Fruit fly (Drosophila melanogaster) whole organism, wandering third instar larva: ENCODE data around the gene Baldspot.

Experiments
- Abd-B ChIP-seq: fragments of >200 bp; optimal IDR thresholded peaks from 2 replicates; lab custom pipeline; 2017; ENCODE audit warnings: missing biosample characterization, missing genetic modification characterization
- CG32264 ChIP-seq: fragments of 200-800 bp; sonication (Bioruptor generic); optimal IDR thresholded peaks from 2 replicates; lab custom pipeline; 2016; ENCODE audit warnings: missing biosample characterization, missing genetic modification characterization
- CG9705 ChIP-seq: fragments of 200-800 bp; sonication (Bioruptor generic); optimal IDR thresholded peaks from 2 replicates; lab custom pipeline; 2018; ENCODE audit warnings: missing biosample characterization, mild to moderate bottlenecking, missing genetic modification characterization
- CrebA ChIP-seq: fragments of 200-800 bp; sonication (Bioruptor generic); optimal IDR thresholded peaks from 2 replicates; lab custom pipeline; 2016; ENCODE audit warnings: missing biosample characterization, mild to moderate bottlenecking, missing genetic modification characterization, borderline replicate concordance
- Dfd ChIP-seq: fragments of >200 bp; optimal IDR thresholded peaks from 2 replicates; lab custom pipeline; 2017; ENCODE audit warnings: missing biosample characterization, missing genetic modification characterization
- Dif ChIP-seq: fragments of 200-275, 200-300 bp; sonication (Bioruptor generic); optimal IDR thresholded peaks from 2 replicates; lab custom pipeline; 2018; ENCODE audit warnings: missing biosample characterization, missing genetic modification characterization; ENCODE audit not compliant: partially characterized antibody
- GATAd ChIP-seq: sonication (Bioruptor generic); optimal IDR thresholded peaks from 2 replicates; lab custom pipeline; 2016; ENCODE audit warnings: missing biosample characterization, missing genetic modification characterization
- HLH106 ChIP-seq: fragments of 200-800 bp; optimal IDR thresholded peaks from 3 replicates; lab custom pipeline; 2019; ENCODE audit warnings: missing biosample characterization, mild to moderate bottlenecking, missing genetic modification characterization, moderate library complexity
- Hnf4 ChIP-seq: fragments of 200-800 bp; sonication (Bioruptor generic); optimal IDR thresholded peaks from 2 replicates; lab custom pipeline; 2016; ENCODE audit warnings: missing biosample characterization, mild to moderate bottlenecking, missing genetic modification characterization
- Hr78 ChIP-seq: fragments of >200 bp; optimal IDR thresholded peaks from 2 replicates; lab custom pipeline; 2017; ENCODE audit warnings: missing biosample characterization, missing genetic modification characterization
- Hr83 ChIP-seq: fragments of 200-300 bp; sonication (Bioruptor generic); optimal IDR thresholded peaks from 2 replicates; lab custom pipeline; 2016; ENCODE audit warnings: missing biosample characterization, mild to moderate bottlenecking, missing genetic modification characterization, moderate library complexity; ENCODE audit not compliant: poor library complexity, severe bottlenecking
- Jra ChIP-seq: sonication (Bioruptor generic); optimal IDR thresholded peaks from 2 replicates; lab custom pipeline; 2016; ENCODE audit warnings: missing biosample characterization, missing genetic modification characterization
- Mio ChIP-seq: sonication (Bioruptor generic); optimal IDR thresholded peaks from 2 replicates; lab custom pipeline; 2016; ENCODE audit warnings: missing biosample characterization, missing genetic modification characterization
- Myc ChIP-seq: fragments of >200 bp; optimal IDR thresholded peaks from 2 replicates; lab custom pipeline; 2017
- N ChIP-seq: fragments of >200 bp; optimal IDR thresholded peaks from 2 replicates; lab custom pipeline; 2018; ENCODE audit warnings: missing biosample characterization, missing external identifiers, missing genetic modification characterization
- OdsH ChIP-seq: fragments of 200-800 bp; sonication (Bioruptor generic); optimal IDR thresholded peaks from 2 replicates; lab custom pipeline; 2016; ENCODE audit warnings: missing biosample characterization, mild to moderate bottlenecking, missing genetic modification characterization
- Rel ChIP-seq, 2 experiments: fragments of 200-800 bp; sonication (Bioruptor generic) in 1 of 2; optimal IDR thresholded peaks; 2 replicates in 1 of 2; 3 replicates in 1 of 2; lab custom pipeline; 2016 to 2019; ENCODE audit warnings: mild to moderate bottlenecking in 2 of 2, missing biosample characterization in 2 of 2, missing genetic modification characterization in 2 of 2, moderate library complexity in 1 of 2
- Sp1 ChIP-seq: fragments of 200-800 bp; sonication (Bioruptor generic); optimal IDR thresholded peaks from 3 replicates; lab custom pipeline; 2019; ENCODE audit warnings: missing biosample characterization, mild to moderate bottlenecking, missing genetic modification characterization, moderate library complexity
- Vsx2 ChIP-seq: fragments of 200-300, 225-300 bp; sonication (Bioruptor generic); optimal IDR thresholded peaks from 2 replicates; lab custom pipeline; 2018; ENCODE audit warnings: missing biosample characterization, missing genetic modification characterization; ENCODE audit not compliant: partially characterized antibody
- br ChIP-seq: fragments of 200-800 bp; sonication (Bioruptor generic); optimal IDR thresholded peaks from 2 replicates; lab custom pipeline; 2016; ENCODE audit warnings: missing biosample characterization, missing genetic modification characterization
- brk ChIP-seq: fragments of 200-800 bp; sonication (Bioruptor generic); optimal IDR thresholded peaks from 2 replicates; lab custom pipeline; 2016; ENCODE audit warnings: missing biosample characterization, mild to moderate bottlenecking, missing genetic modification characterization
- dl ChIP-seq, 2 experiments: fragments of 175-275, 200-275 bp in 1 of 2; fragments of 200-275 bp in 1 of 2; sonication (Bioruptor generic); optimal IDR thresholded peaks; lab custom pipeline; 2018; ENCODE audit warnings: mild to moderate bottlenecking in 2 of 2, missing biosample characterization in 2 of 2, missing genetic modification characterization in 2 of 2, moderate library complexity in 2 of 2; ENCODE audit not compliant: partially characterized antibody in 2 of 2, insufficient read depth in 1 of 2
- dmrt93B ChIP-seq: fragments of 200-800 bp; sonication (Bioruptor generic); optimal IDR thresholded peaks from 2 replicates; lab custom pipeline; 2018; ENCODE audit warnings: missing biosample characterization, mild to moderate bottlenecking, missing genetic modification characterization
- dsf ChIP-seq: sonication (Bioruptor generic); optimal IDR thresholded peaks from 2 replicates; lab custom pipeline; 2016; ENCODE audit warnings: missing biosample characterization, missing genetic modification characterization, borderline replicate concordance
- ey ChIP-seq: fragments of 200-800 bp; sonication (Bioruptor generic); optimal IDR thresholded peaks from 2 replicates; lab custom pipeline; 2016; ENCODE audit warnings: missing biosample characterization, missing genetic modification characterization
- foxo ChIP-seq, 2 experiments: fragments of 200-800 bp; sonication (Bioruptor generic); optimal IDR thresholded peaks; 2 replicates in 1 of 2; 3 replicates in 1 of 2; lab custom pipeline; 2016 to 2017; ENCODE audit warnings: missing biosample characterization in 2 of 2, missing genetic modification characterization in 2 of 2
- fru ChIP-seq: fragments of 200-800 bp; sonication (Bioruptor generic); optimal IDR thresholded peaks from 3 replicates; lab custom pipeline; 2016; ENCODE audit warnings: missing biosample characterization, mild to moderate bottlenecking, missing genetic modification characterization
- h ChIP-seq: fragments of 200-800 bp; sonication (Bioruptor generic); optimal IDR thresholded peaks from 3 replicates; lab custom pipeline; 2016; ENCODE audit warnings: missing biosample characterization, mild to moderate bottlenecking, missing genetic modification characterization
- jim ChIP-seq: fragments of 175-275, 200-325 bp; sonication (Bioruptor generic); optimal IDR thresholded peaks from 2 replicates; lab custom pipeline; 2016; ENCODE audit warnings: missing biosample characterization, mild to moderate bottlenecking, missing genetic modification characterization
- lola ChIP-seq: fragments of >200 bp; optimal IDR thresholded peaks from 2 replicates; lab custom pipeline; 2017; ENCODE audit warnings: missing biosample characterization, missing genetic modification characterization
- pan ChIP-seq: fragments of >200 bp; optimal IDR thresholded peaks from 2 replicates; lab custom pipeline; 2017
- psq ChIP-seq: fragments of 200-800 bp; sonication (Bioruptor generic); optimal IDR thresholded peaks from 3 replicates; lab custom pipeline; 2017; ENCODE audit warnings: missing biosample characterization, mild to moderate bottlenecking, missing genetic modification characterization, moderate library complexity
- rgr ChIP-seq: fragments of 200-800 bp; sonication (Bioruptor generic); optimal IDR thresholded peaks from 3 replicates; lab custom pipeline; 2016; ENCODE audit warnings: missing biosample characterization, mild to moderate bottlenecking, missing genetic modification characterization
- sage ChIP-seq: fragments of 200-800 bp; sonication (Bioruptor generic); optimal IDR thresholded peaks from 2 replicates; lab custom pipeline; 2016; ENCODE audit warnings: missing biosample characterization, mild to moderate bottlenecking, missing genetic modification characterization
- sv ChIP-seq: fragments of 200-800 bp; sonication (Bioruptor generic); optimal IDR thresholded peaks from 3 replicates; lab custom pipeline; 2016; ENCODE audit warnings: missing biosample characterization, missing genetic modification characterization
- tai ChIP-seq: sonication (Bioruptor generic); optimal IDR thresholded peaks from 2 replicates; lab custom pipeline; 2016; ENCODE audit warnings: missing biosample characterization, missing genetic modification characterization
- usp ChIP-seq: fragments of >200 bp; optimal IDR thresholded peaks from 2 replicates; lab custom pipeline; 2017; ENCODE audit warnings: missing biosample characterization, missing genetic modification characterization
- woc ChIP-seq: sonication (Bioruptor generic); optimal IDR thresholded peaks from 2 replicates; lab custom pipeline; 2016; ENCODE audit warnings: missing biosample characterization, mild to moderate bottlenecking, missing genetic modification characterization

Gene Baldspot

dm6 chr3L:16615132-16615709, 46.2 kb downstream of the Baldspot start, which contains the start of gene Mo25 (continued):
- TF ChIP-seq Abd-B = no peak
- TF ChIP-seq pan = no peak
- TF ChIP-seq sv = no peak
- no peak for TF ChIP-seq CG32264
- no peak for TF ChIP-seq dl (GFP tag; optimal IDR thresholded peaks at IDR 0.05; lab: Kevin White, UChicago; ENCODE audit: insufficient read depth in 1 of 2, partially characterized antibody in 2 of 2)
- TF ChIP-seq tai = no peak
- peak; percentile 15 for TF ChIP-seq Rel (GFP tag; optimal IDR thresholded peaks at IDR 0.05; lab: Kevin White, UChicago)
- peak; percentile 44 for TF ChIP-seq Rel (tag; optimal IDR thresholded peaks at IDR 0.05; lab: Kevin White, UChicago)
- TF ChIP-seq Dif (GFP tag; lab: Kevin White, UChicago) = no peak
- peak; percentile 8 for TF ChIP-seq dmrt93B (GFP tag; lab: Kevin White, UChicago)

DNA sequence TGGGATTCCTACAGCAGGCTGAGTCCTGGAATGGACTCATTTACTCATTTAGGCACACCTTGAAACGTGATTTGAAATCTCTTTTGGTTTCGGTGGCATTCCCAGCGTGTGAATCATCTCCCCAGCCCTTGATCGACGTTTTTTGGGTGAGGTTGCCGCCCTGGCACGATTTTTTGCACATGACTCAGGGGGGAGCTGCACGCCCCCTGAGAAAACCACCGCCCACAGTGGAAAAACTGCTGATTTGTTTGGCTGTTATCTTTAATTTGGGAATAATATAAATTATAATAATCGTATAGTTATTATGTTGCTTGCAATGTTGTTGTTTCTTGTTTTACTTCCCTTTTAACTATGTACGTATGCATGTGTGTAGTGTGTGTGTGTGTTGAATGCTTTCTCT, 48.4 kb downstream of the Baldspot start:
- TF ChIP-seq rgr (GFP tag; lab: Kevin White, UChicago) (peak; percentile 37), OdsH (GFP tag; lab: Kevin White, UChicago) (no peak), Hr83 (GFP tag; lab: Kevin White, UChicago) (peak; percentile 60), Hr78 (GFP tag; lab: Kevin White, UChicago) (no peak), N (GFP tag; lab: Kevin White, UChicago) (no peak), br (GFP tag; lab: Kevin White, UChicago) (peak; percentile 15), psq (GFP tag; lab: Kevin White, UChicago) (peak; percentile 10), sage (GFP tag; lab: Kevin White, UChicago) (peak; percentile 62), foxo (GFP tag; optimal IDR thresholded peaks at IDR 0.05; lab: Kevin White, UChicago) (peak in 1 of 2 experiments; percentile 47), h (GFP tag; lab: Kevin White, UChicago) (peak; percentile 48), Mio (GFP tag; lab: Kevin White, UChicago) (no peak), Rel (GFP tag; optimal IDR thresholded peaks at IDR 0.05; lab: Kevin White, UChicago) (peak; percentile 52), Rel (tag; optimal IDR thresholded peaks at IDR 0.05; lab: Kevin White, UChicago) (peak; percentile 76), fru (peak; percentile 5), HLH106 (tag; lab: Kevin White, UChicago) (peak; percentile 26), Jra (GFP tag; lab: Kevin White, UChicago) (peak; percentile 74)

DNA sequence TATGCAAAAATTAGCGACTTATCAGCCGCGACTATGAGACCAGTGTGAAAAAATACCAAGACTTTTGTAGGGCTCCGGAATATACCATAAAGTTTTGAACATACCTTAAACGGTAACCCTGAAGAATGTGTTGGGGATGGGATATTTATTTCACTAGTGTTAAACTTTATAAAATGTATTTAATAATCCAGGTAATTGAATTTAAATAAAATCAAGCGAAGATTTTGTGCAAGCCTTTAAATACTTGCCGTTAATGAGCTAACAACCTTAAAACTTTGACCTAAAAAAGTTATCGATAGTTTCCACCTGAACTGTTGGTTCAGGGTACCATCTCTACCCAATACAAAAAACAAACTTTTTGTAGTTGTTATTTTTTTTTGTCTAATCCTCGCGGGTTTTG, 49.3 kb downstream of the Baldspot start, which contains the start of gene CG4101:
Gene CG4101, plus strand, starts transcription at position 335 of the 400 bp plus-strand sequence.
- TF ChIP-seq Sp1 (GFP tag; lab: Kevin White, UChicago) (peak; percentile 83), CG9705 (GFP tag; lab: Kevin White, UChicago) (peak; percentile 75), GATAd (GFP tag; lab: Kevin White, UChicago) (peak; percentile 77), br (GFP tag; lab: Kevin White, UChicago) (peak; percentile 80), Hr83 (GFP tag; lab: Kevin White, UChicago) (peak; percentile 21), Myc (lab: Kevin White, UChicago) (peak; percentile 13), HLH106 (tag; lab: Kevin White, UChicago) (peak; percentile 85), OdsH (GFP tag; lab: Kevin White, UChicago) (peak; percentile 77), dl (GFP tag; optimal IDR thresholded peaks at IDR 0.05; lab: Kevin White, UChicago; ENCODE audit: insufficient read depth in 1 of 2, partially characterized antibody in 2 of 2) (no peak), rgr (GFP tag; lab: Kevin White, UChicago) (peak; percentile 87), h (GFP tag; lab: Kevin White, UChicago) (peak; percentile 90), sage (GFP tag; lab: Kevin White, UChicago) (peak; percentile 62), Dif (GFP tag; lab: Kevin White, UChicago) (no peak), Rel (GFP tag; optimal IDR thresholded peaks at IDR 0.05; lab: Kevin White, UChicago) (no peak), Rel (tag; optimal IDR thresholded peaks at IDR 0.05; lab: Kevin White, UChicago) (peak; percentile 61), ey (GFP tag; lab: Kevin White, UChicago) (peak; percentile 85), psq (GFP tag; lab: Kevin White, UChicago) (peak; percentile 74), Vsx2 (GFP tag; lab: Kevin White, UChicago) (no peak), woc (GFP tag; lab: Kevin White, UChicago) (peak; percentile 79), dmrt93B (GFP tag; lab: Kevin White, UChicago) (peak; percentile 54), usp (GFP tag; lab: Kevin White, UChicago) (no peak), N (GFP tag; lab: Kevin White, UChicago) (no peak), brk (GFP tag; lab: Kevin White, UChicago) (peak; percentile 90), pan (no peak), sv (peak; percentile 82), CG32264 (peak; percentile 62), tai (no peak), Dfd (no peak), lola (GFP tag; lab: Kevin White, UChicago) (no peak), Abd-B (no peak), dsf (GFP tag; lab: Kevin White, UChicago) (peak; percentile 77), Hnf4 (GFP tag; lab: Kevin White, UChicago) (peak; percentile 92), Mio (GFP tag; lab: Kevin White, UChicago) (peak; percentile 6), Jra (GFP tag; lab: Kevin White, UChicago) (peak; percentile 89), CrebA (GFP tag; lab: Kevin White, UChicago) (no peak), foxo (GFP tag; optimal IDR thresholded peaks at IDR 0.05; lab: Kevin White, UChicago) (peak; percentile 51 to 88), fru (peak; percentile 84), Hr78 (GFP tag; lab: Kevin White, UChicago) (no peak), jim (GFP tag; lab: Kevin White, UChicago) (no peak)
